Worm (Caenorhabditis elegans) whole organism, L3 larva: ENCODE data around the gene F20C5.11.
"Not testable (repeated sequence)": the region's sequence is repeated elsewhere in the genome, so short reads cannot be mapped to it uniquely, and the experiment has no call there.

Source experiments
- R02D3.7 ChIP-seq: fragments of 150-350 bp; optimal IDR thresholded peaks from 2 replicates; lab custom pipeline; 2014; ENCODE audit warnings: missing biosample characterization, missing genetic modification characterization
- ZK546.5 ChIP-seq: sonication (generic microtip); optimal IDR thresholded peaks from 2 replicates; lab custom pipeline; 2017; ENCODE audit warnings: missing biosample characterization, missing genetic modification characterization
- ceh-82 ChIP-seq: fragments of 150-350 bp; optimal IDR thresholded peaks from 2 replicates; lab custom pipeline; 2014; ENCODE audit warnings: missing biosample characterization, missing genetic modification characterization
- ceh-9 ChIP-seq: sonication (generic microtip); optimal IDR thresholded peaks from 2 replicates; lab custom pipeline; 2018; ENCODE audit warnings: missing biosample characterization, missing genetic modification characterization
- elt-1 ChIP-seq: fragments of 150-350 bp; optimal IDR thresholded peaks from 2 replicates; lab custom pipeline; 2014; ENCODE audit warnings: missing biosample characterization, missing genetic modification characterization
- fkh-10 ChIP-seq: sonication (generic microtip); optimal IDR thresholded peaks from 2 replicates; lab custom pipeline; 2017; ENCODE audit warnings: missing biosample characterization, missing genetic modification reagents, missing genetic modification characterization
- jun-1 ChIP-seq: fragments of 150-350 bp; optimal IDR thresholded peaks from 2 replicates; lab custom pipeline; 2014; ENCODE audit warnings: missing biosample characterization, missing genetic modification reagents, missing genetic modification characterization
- lin-39 ChIP-seq: fragments of 150-350 bp; optimal IDR thresholded peaks from 2 replicates; lab custom pipeline; 2018; ENCODE audit warnings: missing biosample characterization, missing genetic modification reagents, missing genetic modification characterization
- lsy-12 ChIP-seq: sonication (generic microtip); optimal IDR thresholded peaks from 2 replicates; lab custom pipeline; 2016; ENCODE audit warnings: mild to moderate bottlenecking, missing genetic modification characterization, missing compliant biosample characterization
- nfya-1 ChIP-seq: sonication (generic microtip); optimal IDR thresholded peaks from 2 replicates; lab custom pipeline; 2017; ENCODE audit warnings: missing genetic modification characterization, mild to moderate bottlenecking, missing compliant biosample characterization, antibody characterized with exemption, moderate library complexity; ENCODE audit not compliant: insufficient read depth
- nhr-11 ChIP-seq: fragments of 150-350 bp; optimal IDR thresholded peaks from 2 replicates; lab custom pipeline; 2014; ENCODE audit warnings: missing biosample characterization, missing genetic modification characterization
- nhr-23 ChIP-seq: fragments of 150-350 bp; optimal IDR thresholded peaks from 2 replicates; lab custom pipeline; 2014; ENCODE audit warnings: missing biosample characterization, missing genetic modification reagents, missing genetic modification characterization
- nhr-237 ChIP-seq: fragments of 150-350 bp; optimal IDR thresholded peaks from 2 replicates; lab custom pipeline; 2014; ENCODE audit warnings: missing biosample characterization, missing genetic modification characterization
- nhr-25 ChIP-seq: sonication (generic microtip); optimal IDR thresholded peaks from 2 replicates; lab custom pipeline; 2017; ENCODE audit warnings: missing biosample characterization, missing genetic modification characterization
- nhr-43 ChIP-seq: sonication (generic microtip); optimal IDR thresholded peaks from 2 replicates; lab custom pipeline; 2016; ENCODE audit warnings: mild to moderate bottlenecking, missing genetic modification characterization, missing compliant biosample characterization; ENCODE audit not compliant: poor library complexity, severe bottlenecking
- nhr-76 ChIP-seq: fragments of 150-350 bp; sonication (generic microtip); optimal IDR thresholded peaks from 5 replicates; lab custom pipeline; 2014; ENCODE audit warnings: missing biosample characterization, missing genetic modification characterization
- pqm-1 ChIP-seq: fragments of 150-350 bp; optimal IDR thresholded peaks from 2 replicates; lab custom pipeline; 2017; ENCODE audit warnings: missing biosample characterization, missing genetic modification characterization, inconsistent platforms
- snpc-4 ChIP-seq: fragments of 150-350 bp; optimal IDR thresholded peaks from 2 replicates; lab custom pipeline; 2014; ENCODE audit warnings: missing biosample characterization, missing genetic modification characterization
- ztf-11 ChIP-seq: fragments of 150-350 bp; optimal IDR thresholded peaks from 2 replicates; lab custom pipeline; 2014; ENCODE audit warnings: missing biosample characterization, missing genetic modification characterization

F20C5.11 gene

ce11 chrIV:8718153-8718552 lies 43.6 kb downstream of the F20C5.11 start, which contains the start of gene H23L24.1:
TSS of gene H23L24.1 (plus strand) at chrIV:8718453.
- TF ChIP-seq jun-1 (tag; lab: Kevin White, UChicago) (no peak), nhr-23 (tag; lab: Kevin White, UChicago) (no peak), R02D3.7 (tag; lab: Kevin White, UChicago) (no peak)

ce11 chrIV:8715032-8715431 lies 46.8 kb downstream of the F20C5.11 start, which contains the start of the genes parg-2 and ipla-5:
TSS of gene parg-2 (minus strand) at chrIV:8715132.
TSS of gene ipla-5 (plus strand) at chrIV:8715247.
- not testable (repeated sequence) for TF ChIP-seq ZK546.5 (tag; lab: Kevin White, UChicago); nfya-1 (tag; lab: Kevin White, UChicago); nhr-25

ce11 chrIV:8708046-8708445 lies 53.8 kb downstream of the F20C5.11 start:
- TF ChIP-seq nhr-237 (no peak), nhr-76 (tag; lab: Kevin White, UChicago) (no peak)
- TF ChIP-seq, all 47 proteins: peak for 0

- TF ChIP-seq nhr-11 (tag; lab: Kevin White, UChicago) = no peak
- no peak for TF ChIP-seq ceh-82 (tag; lab: Kevin White, UChicago)
- TF ChIP-seq fkh-10 (GFP tag; lab: Kevin White, UChicago) = no peak
- no peak for TF ChIP-seq lin-39 (tag; lab: Kevin White, UChicago)
- TF ChIP-seq pqm-1 (tag; lab: Kevin White, UChicago) = no peak
- no peak for TF ChIP-seq nfya-1 (tag; lab: Kevin White, UChicago)
- TF ChIP-seq lsy-12 = no peak
- TF ChIP-seq nhr-237 = no peak
- no peak for TF ChIP-seq ztf-11
- TF ChIP-seq R02D3.7 (tag; lab: Kevin White, UChicago) = no peak
- no peak for TF ChIP-seq snpc-4 (tag; lab: Kevin White, UChicago)
- TF ChIP-seq ceh-9 (tag; lab: Kevin White, UChicago) = no peak
- TF ChIP-seq jun-1 (tag; lab: Kevin White, UChicago) = no peak
- no peak for TF ChIP-seq nhr-43 (tag; lab: Kevin White, UChicago)
- no peak for TF ChIP-seq elt-1 (tag; lab: Kevin White, UChicago)
Observed at ce11 chrIV:8705504-8705903, 56.3 kb downstream of the F20C5.11 start, which contains the start of gene H23L24.4. TSS of gene H23L24.4 (minus strand) at chrIV:8705604.
